Fruit fly (Drosophila melanogaster) whole organism, embryonic: ENCODE data around the gene CG31068.

Source experiments
- Abd-B ChIP-seq: fragments of 200-800 bp; sonication (Bioruptor generic); optimal IDR thresholded peaks from 2 replicates; lab custom pipeline; 2018; ENCODE audit warnings: missing biosample characterization, mild to moderate bottlenecking, missing genetic modification characterization, moderate library complexity
- Antp ChIP-seq: fragments of 200-800 bp; sonication (Bioruptor generic); optimal IDR thresholded peaks from 3 replicates; lab custom pipeline; 2016; ENCODE audit warnings: missing biosample characterization, missing genetic modification characterization
- CG10366 ChIP-seq: fragments of 200-800 bp; sonication (Bioruptor generic); IDR thresholded peaks from 2 replicates; pipeline ENCODE4 v1.3.6; 2022; ENCODE audit warnings: missing biosample characterization, missing genetic modification characterization
- CG11504 ChIP-seq: fragments of 200-800 bp; sonication (Bioruptor generic); optimal IDR thresholded peaks from 3 replicates; lab custom pipeline; 2019; ENCODE audit warnings: missing biosample characterization, mild to moderate bottlenecking, missing genetic modification characterization, moderate library complexity
- CG12071 ChIP-seq: fragments of 200-800 bp; sonication (Bioruptor generic); optimal IDR thresholded peaks from 3 replicates; lab custom pipeline; 2018; ENCODE audit warnings: missing biosample characterization, mild to moderate bottlenecking, missing genetic modification characterization
- CG14014 ChIP-seq: fragments of 200-800 bp; sonication (Bioruptor generic); IDR thresholded peaks from 2 replicates; pipeline ENCODE4 v1.3.6; 2022; ENCODE audit warnings: missing biosample characterization, missing genetic modification characterization
- CG15269 ChIP-seq: fragments of 200-800 bp; sonication (Bioruptor generic); optimal IDR thresholded peaks from 2 replicates; lab custom pipeline; 2018; ENCODE audit warnings: missing biosample characterization, mild to moderate bottlenecking, missing genetic modification characterization, moderate library complexity
- CG15696 ChIP-seq: fragments of 200-800 bp; sonication (Bioruptor generic); optimal IDR thresholded peaks from 2 replicates; lab custom pipeline; 2019; ENCODE audit warnings: missing biosample characterization, mild to moderate bottlenecking, missing genetic modification characterization, moderate library complexity
- CG1647 ChIP-seq: fragments of 200-800 bp; sonication (Bioruptor generic); optimal IDR thresholded peaks from 3 replicates; lab custom pipeline; 2016; ENCODE audit warnings: missing biosample characterization, missing genetic modification characterization
- CG2116 ChIP-seq: fragments of 200-800 bp; sonication (Bioruptor generic); optimal IDR thresholded peaks from 3 replicates; lab custom pipeline; 2018; ENCODE audit warnings: missing biosample characterization, mild to moderate bottlenecking, missing genetic modification characterization
- CG31441 ChIP-seq: fragments of 200-800 bp; sonication (Bioruptor generic); IDR thresholded peaks from 2 replicates; pipeline ENCODE4 v1.3.6; 2022; ENCODE audit warnings: missing biosample characterization, missing genetic modification characterization
- CG33557 ChIP-seq: fragments of 200-800 bp; sonication (Bioruptor generic); optimal IDR thresholded peaks from 2 replicates; lab custom pipeline; 2019; ENCODE audit warnings: missing biosample characterization, mild to moderate bottlenecking, missing genetic modification characterization, moderate library complexity
- CG7271 ChIP-seq: fragments of 200-800 bp; sonication (Bioruptor generic); optimal IDR thresholded peaks from 2 replicates; lab custom pipeline; 2018; ENCODE audit warnings: missing biosample characterization, mild to moderate bottlenecking, missing genetic modification characterization, moderate library complexity
- CG7745 ChIP-seq: fragments of 200-800 bp; sonication (Bioruptor generic); optimal IDR thresholded peaks from 2 replicates; lab custom pipeline; 2018; ENCODE audit warnings: missing biosample characterization, mild to moderate bottlenecking, missing genetic modification characterization, moderate library complexity
- CG9932 ChIP-seq: fragments of 200-800 bp; sonication (Bioruptor generic); IDR thresholded peaks from 2 replicates; pipeline ENCODE4 v1.3.6; 2022; ENCODE audit warnings: missing biosample characterization, missing genetic modification characterization
- D ChIP-seq, 2 experiments: fragments of 200-800 bp in 1 of 2; fragments of >200 bp in 1 of 2; sonication (Bioruptor generic) in 1 of 2; optimal IDR thresholded peaks; 2 replicates in 1 of 2; 3 replicates in 1 of 2; lab custom pipeline; 2017; ENCODE audit warnings: mild to moderate bottlenecking in 1 of 2, missing biosample characterization in 1 of 2, missing genetic modification characterization in 1 of 2, missing genetic modification reagents in 1 of 2
- Drgx ChIP-seq: fragments of 200-800 bp; sonication (Bioruptor generic); IDR thresholded peaks from 2 replicates; pipeline ENCODE4 v1.3.6; 2022; ENCODE audit warnings: missing biosample characterization, missing genetic modification characterization
- Fer1 ChIP-seq: fragments of 200-800 bp; sonication (Bioruptor generic); optimal IDR thresholded peaks from 2 replicates; lab custom pipeline; 2017; ENCODE audit warnings: missing biosample characterization, mild to moderate bottlenecking, missing genetic modification characterization
- Gug ChIP-seq: fragments of 200-800 bp; sonication (Bioruptor generic); IDR thresholded peaks from 4 replicates; pipeline ENCODE4 v1.3.6; 2022; ENCODE audit warnings: missing biosample characterization, missing genetic modification characterization
- HmgD ChIP-seq: fragments of 200-800 bp; sonication (Bioruptor generic); optimal IDR thresholded peaks from 3 replicates; lab custom pipeline; 2016; ENCODE audit warnings: missing biosample characterization, missing genetic modification characterization
- Hmr ChIP-seq: fragments of 200-800 bp; sonication (Bioruptor generic); optimal IDR thresholded peaks from 3 replicates; lab custom pipeline; 2017; ENCODE audit warnings: mild to moderate bottlenecking, missing biosample characterization, missing genetic modification reagents, missing genetic modification characterization
- Hsf ChIP-seq: fragments of 200-800 bp; sonication (Bioruptor generic); optimal IDR thresholded peaks from 3 replicates; lab custom pipeline; 2016; ENCODE audit warnings: missing biosample characterization, missing genetic modification characterization
- Lim3 ChIP-seq: fragments of 200-800 bp; sonication (Bioruptor generic); IDR thresholded peaks from 2 replicates; pipeline ENCODE4 v1.3.6; 2022; ENCODE audit warnings: missing biosample characterization, missing genetic modification characterization
- MESR4 ChIP-seq: fragments of 200-800 bp; sonication (Bioruptor generic); optimal IDR thresholded peaks from 2 replicates; lab custom pipeline; 2018; ENCODE audit warnings: missing biosample characterization, mild to moderate bottlenecking, missing genetic modification characterization, moderate library complexity
- MTF-1 ChIP-seq: fragments of 200-800 bp; sonication (Bioruptor generic); optimal IDR thresholded peaks from 2 replicates; lab custom pipeline; 2018; ENCODE audit warnings: missing biosample characterization, mild to moderate bottlenecking, missing genetic modification characterization, borderline replicate concordance
- Med ChIP-seq: fragments of 200-800 bp; sonication (Bioruptor generic); peaks from one replicate; lab custom pipeline; 2016; ENCODE audit warnings: missing biosample characterization, missing genetic modification characterization, mild to moderate bottlenecking, inconsistent platforms, moderate library complexity
- Nf-YA ChIP-seq: fragments of 200-800 bp; sonication (Bioruptor generic); IDR thresholded peaks from 2 replicates; pipeline ENCODE4 v1.3.6; 2022; ENCODE audit warnings: missing biosample characterization, missing genetic modification characterization
- Six4 ChIP-seq: fragments of 200-800 bp; sonication (Bioruptor generic); optimal IDR thresholded peaks from 2 replicates; lab custom pipeline; 2016; ENCODE audit warnings: missing biosample characterization, missing genetic modification characterization
- Spps ChIP-seq: fragments of 200-800 bp; sonication (Bioruptor generic); optimal IDR thresholded peaks from 2 replicates; lab custom pipeline; 2018; ENCODE audit warnings: missing biosample characterization, mild to moderate bottlenecking, missing genetic modification characterization
- Stat92E ChIP-seq, 3 experiments: fragments of >200 bp in 2 of 3; fragments of 200-800 bp in 1 of 3; sonication (Bioruptor generic) in 1 of 3; optimal IDR thresholded peaks; 2 replicates each; lab custom pipeline; 2017 to 2019; ENCODE audit warnings: missing biosample characterization in 3 of 3, missing genetic modification characterization in 3 of 3, mild to moderate bottlenecking in 1 of 3, moderate library complexity in 1 of 3
- YL-1 ChIP-seq: fragments of 200-800 bp; sonication (Bioruptor generic); optimal IDR thresholded peaks from 3 replicates; lab custom pipeline; 2017; ENCODE audit warnings: missing biosample characterization, mild to moderate bottlenecking, missing genetic modification characterization
- ash1 ChIP-seq: fragments of 200-800 bp; sonication (Bioruptor generic); optimal IDR thresholded peaks from 2 replicates; lab custom pipeline; 2018; ENCODE audit warnings: missing biosample characterization, mild to moderate bottlenecking, missing genetic modification characterization
- bbx ChIP-seq: fragments of 200-800 bp; sonication (Bioruptor generic); IDR thresholded peaks from 2 replicates; pipeline ENCODE4 v1.3.6; 2022; ENCODE audit warnings: missing biosample characterization, missing genetic modification characterization; ENCODE audit not compliant: partially characterized antibody
- cg ChIP-seq: fragments of 200-800 bp; sonication (Bioruptor generic); optimal IDR thresholded peaks from 3 replicates; lab custom pipeline; 2019; ENCODE audit warnings: missing biosample characterization, mild to moderate bottlenecking, missing genetic modification characterization, moderate library complexity
- danr ChIP-seq: fragments of 200-800 bp; sonication (Bioruptor generic); IDR thresholded peaks from 2 replicates; pipeline ENCODE4 v1.3.6; 2022; ENCODE audit warnings: missing biosample characterization, missing genetic modification characterization
- gfzf ChIP-seq: fragments of 200-800 bp; sonication (Bioruptor generic); optimal IDR thresholded peaks from 2 replicates; lab custom pipeline; 2016; ENCODE audit warnings: missing biosample characterization, mild to moderate bottlenecking, missing genetic modification characterization, moderate library complexity
- hb ChIP-seq: fragments of 200-800 bp; sonication (Bioruptor generic); IDR thresholded peaks from 3 replicates; pipeline ENCODE4 v1.3.6; 2022; ENCODE audit warnings: missing biosample characterization, missing genetic modification characterization; ENCODE audit not compliant: partially characterized antibody
- lola ChIP-seq, 3 experiments: fragments of >200 bp in 2 of 3; fragments of 200-800 bp in 1 of 3; sonication (Bioruptor generic) in 1 of 3; optimal IDR thresholded peaks; 2 replicates each; lab custom pipeline; 2017 to 2019; ENCODE audit warnings: missing biosample characterization in 3 of 3, missing genetic modification characterization in 3 of 3, mild to moderate bottlenecking in 1 of 3, moderate library complexity in 1 of 3
- mld ChIP-seq: fragments of 200-800 bp; sonication (Bioruptor generic); IDR thresholded peaks from 3 replicates; pipeline ENCODE4 v1.3.6; 2022; ENCODE audit warnings: missing biosample characterization, missing genetic modification characterization; ENCODE audit not compliant: partially characterized antibody
- nmo ChIP-seq: fragments of 200-800 bp; sonication (Bioruptor generic); optimal IDR thresholded peaks from 2 replicates; lab custom pipeline; 2018; ENCODE audit warnings: missing biosample characterization, mild to moderate bottlenecking, missing genetic modification characterization, moderate library complexity
- pnt ChIP-seq: fragments of 200-800 bp; sonication (Bioruptor generic); optimal IDR thresholded peaks from 3 replicates; lab custom pipeline; 2016; ENCODE audit warnings: missing biosample characterization, missing genetic modification characterization
- row ChIP-seq: fragments of 200-800 bp; sonication (Bioruptor generic); IDR thresholded peaks from 3 replicates; pipeline ENCODE4 v1.3.6; 2022; ENCODE audit warnings: missing biosample characterization, missing genetic modification characterization
- sens ChIP-seq: fragments of 200-800 bp; sonication (Bioruptor generic); peaks from one replicate; lab custom pipeline; 2016; ENCODE audit warnings: missing biosample characterization, missing genetic modification characterization
- tio ChIP-seq: fragments of 200-800 bp; sonication (Bioruptor generic); optimal IDR thresholded peaks from 2 replicates; lab custom pipeline; 2017; ENCODE audit warnings: missing biosample characterization, missing genetic modification characterization, inconsistent platforms
- toy ChIP-seq: fragments of 200-800 bp; sonication (Bioruptor generic); IDR thresholded peaks from 2 replicates; pipeline ENCODE4 v1.3.6; 2022; ENCODE audit warnings: missing biosample characterization, missing genetic modification characterization
- trem ChIP-seq: fragments of 200-800 bp; optimal IDR thresholded peaks from 3 replicates; lab custom pipeline; 2019; ENCODE audit warnings: missing biosample characterization, mild to moderate bottlenecking, missing genetic modification characterization, moderate library complexity
- vvl ChIP-seq: fragments of 200-800 bp; sonication (Bioruptor generic); IDR thresholded peaks from 2 replicates; pipeline ENCODE4 v1.3.6; 2022; ENCODE audit warnings: missing biosample characterization, missing genetic modification characterization
- zfh2 ChIP-seq: fragments of 200-800 bp; sonication (Bioruptor generic); optimal IDR thresholded peaks from 2 replicates; lab custom pipeline; 2016; ENCODE audit warnings: missing biosample characterization, missing genetic modification characterization

Gene CG31068

DNA sequence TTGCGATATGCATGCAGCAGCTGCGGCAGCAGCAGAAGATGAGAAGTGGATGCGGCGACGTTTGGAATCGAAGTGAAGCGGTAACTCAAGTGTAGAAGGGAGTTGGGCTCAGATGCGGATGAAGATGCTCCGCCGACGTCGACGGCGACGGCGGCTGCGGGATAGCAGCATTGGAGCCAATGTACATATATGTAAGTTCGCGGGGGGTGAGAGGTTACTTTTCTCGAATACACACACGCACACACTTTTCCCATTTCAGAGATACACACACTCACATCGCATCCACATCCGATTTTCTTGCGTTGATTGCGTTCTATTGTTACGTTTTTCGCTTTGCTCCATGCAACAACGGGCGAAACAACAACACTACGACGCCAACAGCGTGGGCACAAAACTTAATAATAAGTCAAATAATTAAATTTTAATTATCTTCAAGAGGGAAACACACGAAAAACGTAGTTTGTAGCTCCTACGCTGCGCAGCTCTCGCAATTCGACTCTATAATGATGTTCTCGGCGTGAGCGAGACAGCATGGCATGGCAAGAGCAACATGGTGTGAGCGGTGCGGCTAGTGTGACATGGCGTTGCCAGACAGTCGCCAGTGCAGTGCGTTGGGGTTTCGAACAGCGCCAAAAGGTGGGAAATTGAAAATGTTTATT, 11.4 kb downstream of the CG31068 start, which contains the start of gene CG18766 (continued):
- TF ChIP-seq Hsf (GFP tag; lab: Kevin White, UChicago), result peak; percentile 27
- peak; percentile 52 for TF ChIP-seq nmo (GFP tag; lab: Kevin White, UChicago)
- TF ChIP-seq Drgx, result peak; percentile 10; the same call in 1 of the 2 replicates
- no peak for TF ChIP-seq bbx (GFP tag; lab: Robert Waterston, UW)
- no peak for TF ChIP-seq CG14014 (GFP tag; lab: Robert Waterston, UW)
- peak; percentile 53 for TF ChIP-seq vvl
- no peak for TF ChIP-seq CG33557 (GFP tag; lab: Kevin White, UChicago)
- peak; percentile 39 for TF ChIP-seq CG2116 (GFP tag; lab: Kevin White, UChicago)
- TF ChIP-seq mld (GFP tag; lab: Robert Waterston, UW), result no peak
- no peak for TF ChIP-seq zfh2 (GFP tag; lab: Kevin White, UChicago)
- TF ChIP-seq CG15696 (tag; lab: Kevin White, UChicago), result peak; percentile 16
- no peak for TF ChIP-seq Nf-YA (GFP tag; lab: Robert Waterston, UW)
- peak; percentile 33 for TF ChIP-seq Hmr (GFP tag; lab: Kevin White, UChicago)
- TF ChIP-seq sens (GFP tag; lab: Kevin White, UChicago), result peak; percentile 57
- TF ChIP-seq CG15269 (tag; lab: Kevin White, UChicago), result peak; percentile 12
- no peak for TF ChIP-seq Lim3 (GFP tag; lab: Robert Waterston, UW)
- TF ChIP-seq cg (GFP tag; lab: Kevin White, UChicago), result peak; percentile 84
- TF ChIP-seq row, result peak; percentile 55; the same call in 2 of the 3 replicates
- no peak for TF ChIP-seq MTF-1
- no peak for TF ChIP-seq CG1647 (GFP tag; lab: Kevin White, UChicago)
- peak; percentile 18; the same call in 1 of the 4 replicates for TF ChIP-seq Gug (GFP tag; lab: Robert Waterston, UW)
- TF ChIP-seq toy (GFP tag; lab: Robert Waterston, UW), result no peak
- TF ChIP-seq CG12071 (GFP tag; lab: Kevin White, UChicago), result peak; percentile 21
- no peak for TF ChIP-seq CG7271 (tag; lab: Kevin White, UChicago)
- no peak for TF ChIP-seq CG31441 (GFP tag; lab: Robert Waterston, UW)
- TF ChIP-seq tio (GFP tag; lab: Kevin White, UChicago), result no peak
- no peak for TF ChIP-seq Six4 (GFP tag; lab: Kevin White, UChicago)
- TF ChIP-seq Stat92E (GFP tag; optimal IDR thresholded peaks at IDR 0.05; lab: Kevin White, UChicago), result peak in 1 of 3 experiments; percentile 32
- TF ChIP-seq CG11504 (tag; lab: Kevin White, UChicago), result peak; percentile 68
- 0 out of 3 replicates have a peak, but pooled peaks have one; percentile 20 for TF ChIP-seq hb (GFP tag; lab: Robert Waterston, UW)
- TF ChIP-seq lola (GFP tag; optimal IDR thresholded peaks at IDR 0.05; lab: Kevin White, UChicago), result no peak
- peak; percentile 49 for TF ChIP-seq Antp (GFP tag; lab: Kevin White, UChicago)
- peak; percentile 24 for TF ChIP-seq Abd-B (GFP tag; lab: Kevin White, UChicago)
- peak; percentile 94 for TF ChIP-seq YL-1 (GFP tag; lab: Kevin White, UChicago)
- no peak for TF ChIP-seq danr (GFP tag; lab: Robert Waterston, UW)
- no peak for TF ChIP-seq Fer1 (GFP tag; lab: Kevin White, UChicago)
- peak; percentile 54 for TF ChIP-seq CG9932 (GFP tag; lab: Robert Waterston, UW)
- TF ChIP-seq gfzf (GFP tag; lab: Kevin White, UChicago), result peak; percentile 30
- peak; percentile 3 for TF ChIP-seq Spps (tag; lab: Kevin White, UChicago)
- TF ChIP-seq CG10366 (GFP tag; lab: Robert Waterston, UW), result no peak
- TF ChIP-seq Med (GFP tag; lab: Kevin White, UChicago), result peak; percentile 90
- TF ChIP-seq MESR4 (GFP tag; lab: Kevin White, UChicago), result peak; percentile 72
- peak; percentile 32 for TF ChIP-seq CG7745 (tag; lab: Kevin White, UChicago)
- TF ChIP-seq trem, result peak; percentile 47
- peak; percentile 3 for TF ChIP-seq pnt (GFP tag; lab: Kevin White, UChicago)
- TF ChIP-seq ash1, result no peak
- peak; percentile 86 for TF ChIP-seq HmgD (GFP tag; lab: Kevin White, UChicago)
- TF ChIP-seq D (optimal IDR thresholded peaks at IDR 0.05; lab: Kevin White, UChicago), result peak; percentile 23
- TF ChIP-seq D (GFP tag; optimal IDR thresholded peaks at IDR 0.05; lab: Kevin White, UChicago), result no peak
